Worm (Caenorhabditis elegans) whole organism, L4/young adult: ENCODE results near the gene F59F5.3.

ENCODE experiments used
- W03F9.2 ChIP-seq: fragments of 150-350 bp; optimal IDR thresholded peaks from 2 replicates; lab custom pipeline; 2014; ENCODE audit warnings: missing biosample characterization, missing genetic modification characterization
- dao-5 ChIP-seq: sonication (generic microtip); optimal IDR thresholded peaks from 2 replicates; lab custom pipeline; 2016; ENCODE audit warnings: missing genotype, missing genetic modification characterization, moderate library complexity, missing compliant biosample characterization
- him-1 ChIP-seq: sonication (generic microtip); optimal IDR thresholded peaks from 2 replicates; lab custom pipeline; 2016; ENCODE audit warnings: missing genotype, missing genetic modification reagents, missing genetic modification characterization, missing compliant biosample characterization

DNA sequence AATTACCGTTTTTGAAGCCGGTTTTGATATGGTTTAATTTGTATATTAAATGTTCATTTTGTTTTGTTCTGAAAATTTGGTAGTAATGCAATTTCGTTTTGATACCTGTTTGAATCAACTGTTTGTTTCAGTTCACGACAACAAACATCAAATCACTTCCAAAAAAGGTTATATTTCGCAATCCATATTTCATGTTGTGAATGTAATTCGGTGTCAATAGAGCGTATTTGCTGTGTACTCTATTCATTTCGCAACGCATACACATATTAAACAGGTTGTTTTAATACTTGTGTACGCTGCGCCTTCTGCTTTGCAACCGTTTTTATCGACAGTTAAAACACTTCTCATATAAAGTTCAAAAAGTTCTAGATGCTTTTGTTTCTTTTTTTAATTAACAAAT lies 34.2 kb upstream of the F59F5.3 start:
- TF ChIP-seq him-1 = no peak
- TF ChIP-seq dao-5 (tag; lab: Kevin White, UChicago) = no peak
- no peak for TF ChIP-seq W03F9.2
